Worm (Caenorhabditis elegans) whole organism, L3 larva: Measurements from ENCODE around the gene F54E2.5.

ENCODE experiments used
- R02D3.7 ChIP-seq: fragments of 150-350 bp; optimal IDR thresholded peaks from 2 replicates; lab custom pipeline; 2014; ENCODE audit warnings: missing biosample characterization, missing genetic modification characterization
- ceh-82 ChIP-seq: fragments of 150-350 bp; optimal IDR thresholded peaks from 2 replicates; lab custom pipeline; 2014; ENCODE audit warnings: missing biosample characterization, missing genetic modification characterization
- ceh-9 ChIP-seq: sonication (generic microtip); optimal IDR thresholded peaks from 2 replicates; lab custom pipeline; 2018; ENCODE audit warnings: missing biosample characterization, missing genetic modification characterization
- egl-27 ChIP-seq: sonication (generic microtip); optimal IDR thresholded peaks from 4 replicates; lab custom pipeline; 2017; ENCODE audit warnings: missing biosample characterization, missing genetic modification reagents, missing genetic modification characterization
- lin-15B ChIP-seq: fragments of 150-350 bp; optimal IDR thresholded peaks from 2 replicates; lab custom pipeline; 2014; ENCODE audit warnings: missing biosample characterization, missing genetic modification characterization
- lsy-12 ChIP-seq: sonication (generic microtip); optimal IDR thresholded peaks from 2 replicates; lab custom pipeline; 2016; ENCODE audit warnings: mild to moderate bottlenecking, missing genetic modification characterization, missing compliant biosample characterization
- nhr-11 ChIP-seq: fragments of 150-350 bp; optimal IDR thresholded peaks from 2 replicates; lab custom pipeline; 2014; ENCODE audit warnings: missing biosample characterization, missing genetic modification characterization
- nhr-237 ChIP-seq: fragments of 150-350 bp; optimal IDR thresholded peaks from 2 replicates; lab custom pipeline; 2014; ENCODE audit warnings: missing biosample characterization, missing genetic modification characterization
- nhr-77 ChIP-seq: fragments of 150-350 bp; optimal IDR thresholded peaks from 2 replicates; lab custom pipeline; 2014; ENCODE audit warnings: missing biosample characterization, missing genetic modification characterization
- snpc-4 ChIP-seq: fragments of 150-350 bp; optimal IDR thresholded peaks from 2 replicates; lab custom pipeline; 2014; ENCODE audit warnings: missing biosample characterization, missing genetic modification characterization
- unc-39 ChIP-seq: sonication (generic microtip); optimal IDR thresholded peaks from 4 replicates; lab custom pipeline; 2017; ENCODE audit warnings: missing biosample characterization, missing genetic modification characterization
- unc-62 ChIP-seq: fragments of 150-350 bp; sonication (generic microtip); optimal IDR thresholded peaks from 4 replicates; lab custom pipeline; 2014; ENCODE audit warnings: missing biosample characterization, missing genetic modification reagents, missing genetic modification characterization
- zag-1 ChIP-seq: fragments of 150-350 bp; optimal IDR thresholded peaks from 2 replicates; lab custom pipeline; 2014; ENCODE audit warnings: missing biosample characterization, missing genetic modification characterization
- ztf-4 ChIP-seq: fragments of 150-350 bp; optimal IDR thresholded peaks from 2 replicates; lab custom pipeline; 2014; ENCODE audit warnings: missing biosample characterization, missing genetic modification characterization

ce11 chrV:2855473-2855872, 39.6 kb upstream of the F54E2.5 start, which contains the start of gene srj-57:
- TF ChIP-seq lsy-12 (tag; lab: Kevin White, UChicago) (no peak), nhr-11 (no peak), unc-39 (tag; lab: Kevin White, UChicago) (no peak), ztf-4 (tag; lab: Kevin White, UChicago) (no peak), zag-1 (tag; lab: Kevin White, UChicago) (no peak), nhr-237 (tag; lab: Kevin White, UChicago) (no peak), unc-62 (no peak), egl-27 (tag; lab: Kevin White, UChicago) (no peak), ceh-82 (tag; lab: Kevin White, UChicago) (no peak), R02D3.7 (tag; lab: Kevin White, UChicago) (no peak), lin-15B (tag; lab: Kevin White, UChicago) (no peak), nhr-77 (tag; lab: Kevin White, UChicago) (no peak), ceh-9 (no peak), snpc-4 (tag; lab: Kevin White, UChicago) (no peak)
